Worm (Caenorhabditis elegans) whole organism, late embryonic: ENCODE data around the gene C35A5.3.

Experiments used
- C38D4.7 ChIP-seq: fragments of 200-800 bp; sonication (Bioruptor generic); optimal IDR thresholded peaks from 2 replicates; lab custom pipeline; 2018; ENCODE audit warnings: mild to moderate bottlenecking, missing genetic modification characterization, moderate library complexity, missing compliant biosample characterization
- F13H6.1 ChIP-seq: sonication (generic microtip); optimal IDR thresholded peaks from 2 replicates; lab custom pipeline; 2016; ENCODE audit warnings: missing genetic modification characterization, missing compliant biosample characterization
- K09A11.1 ChIP-seq: sonication (generic microtip); optimal IDR thresholded peaks from 2 replicates; lab custom pipeline; 2017; ENCODE audit warnings: antibody characterized with exemption, mild to moderate bottlenecking, missing genetic modification characterization, missing compliant biosample characterization; ENCODE audit not compliant: insufficient read depth
- Y22D7AL.16 ChIP-seq: sonication (generic microtip); optimal IDR thresholded peaks from 2 replicates; lab custom pipeline; 2016; ENCODE audit warnings: missing genetic modification characterization, missing compliant biosample characterization
- ahr-1 ChIP-seq: sonication (generic microtip); optimal IDR thresholded peaks from 2 replicates; lab custom pipeline; 2016; ENCODE audit warnings: missing genetic modification characterization, missing compliant biosample characterization
- ama-1 ChIP-seq: fragments of 150-350 bp; optimal IDR thresholded peaks from 2 replicates; lab custom pipeline; 2014
- ceh-14 ChIP-seq: sonication (generic microtip); optimal IDR thresholded peaks from 2 replicates; lab custom pipeline; 2016; ENCODE audit warnings: missing genotype, missing genetic modification characterization, missing compliant biosample characterization
- ceh-18 ChIP-seq: sonication (generic microtip); optimal IDR thresholded peaks from 2 replicates; lab custom pipeline; 2016; ENCODE audit warnings: missing genetic modification characterization, missing compliant biosample characterization
- ceh-19 ChIP-seq: fragments of 200-800 bp; sonication (Bioruptor generic); optimal IDR thresholded peaks from 2 replicates; lab custom pipeline; 2018; ENCODE audit warnings: mild to moderate bottlenecking, missing genetic modification characterization, missing compliant biosample characterization
- ceh-31 ChIP-seq: sonication (generic microtip); optimal IDR thresholded peaks from 2 replicates; lab custom pipeline; 2016; ENCODE audit warnings: missing genetic modification characterization, missing compliant biosample characterization
- ceh-34 ChIP-seq: sonication (generic microtip); optimal IDR thresholded peaks from 2 replicates; lab custom pipeline; 2016; ENCODE audit warnings: mild to moderate bottlenecking, missing genetic modification characterization, missing compliant biosample characterization
- ceh-48 ChIP-seq: sonication (generic microtip); optimal IDR thresholded peaks from 2 replicates; lab custom pipeline; 2016; ENCODE audit warnings: missing genetic modification characterization, inconsistent platforms, missing compliant biosample characterization
- che-1 ChIP-seq: sonication (generic microtip); optimal IDR thresholded peaks from 2 replicates; lab custom pipeline; 2016; ENCODE audit warnings: mild to moderate bottlenecking, missing genetic modification characterization, missing compliant biosample characterization
- dmd-4 ChIP-seq: sonication (generic microtip); optimal IDR thresholded peaks from 2 replicates; lab custom pipeline; 2016; ENCODE audit warnings: borderline replicate concordance, missing genetic modification characterization, missing compliant biosample characterization
- elt-2 ChIP-seq: sonication (generic microtip); optimal IDR thresholded peaks from 2 replicates; lab custom pipeline; 2016; ENCODE audit warnings: missing genetic modification reagents, missing genetic modification characterization, missing compliant biosample characterization
- elt-4 ChIP-seq: sonication (generic microtip); optimal IDR thresholded peaks from 2 replicates; lab custom pipeline; 2016; ENCODE audit warnings: missing genetic modification characterization, missing compliant biosample characterization
- eyg-1 ChIP-seq: sonication (generic microtip); optimal IDR thresholded peaks from 2 replicates; lab custom pipeline; 2016; ENCODE audit warnings: missing genotype, missing genetic modification characterization, missing compliant biosample characterization
- fkh-6 ChIP-seq: sonication (generic microtip); optimal IDR thresholded peaks from 2 replicates; lab custom pipeline; 2016; ENCODE audit warnings: missing genetic modification characterization, missing compliant biosample characterization
- gmeb-2 ChIP-seq: sonication (generic microtip); optimal IDR thresholded peaks from 2 replicates; lab custom pipeline; 2016; ENCODE audit warnings: missing genetic modification characterization, inconsistent platforms, missing compliant biosample characterization
- hlh-13 ChIP-seq: fragments of 200-800 bp; sonication (Bioruptor generic); optimal IDR thresholded peaks from 2 replicates; lab custom pipeline; 2018; ENCODE audit warnings: mild to moderate bottlenecking, missing genetic modification characterization, missing compliant biosample characterization
- hlh-15 ChIP-seq: sonication (generic microtip); optimal IDR thresholded peaks from 2 replicates; lab custom pipeline; 2016; ENCODE audit warnings: missing genetic modification characterization, missing compliant biosample characterization
- hlh-30 ChIP-seq: sonication (generic microtip); optimal IDR thresholded peaks from 2 replicates; lab custom pipeline; 2017; ENCODE audit warnings: antibody characterized with exemption, missing genetic modification characterization, missing compliant biosample characterization; ENCODE audit not compliant: insufficient read depth
- hlh-6 ChIP-seq: sonication (generic microtip); optimal IDR thresholded peaks from 2 replicates; lab custom pipeline; 2016; ENCODE audit warnings: missing genotype, missing genetic modification characterization, missing compliant biosample characterization
- hlh-8 ChIP-seq: sonication (generic microtip); optimal IDR thresholded peaks from 2 replicates; lab custom pipeline; 2016; ENCODE audit warnings: missing genotype, missing genetic modification characterization, missing compliant biosample characterization
- lin-11 ChIP-seq: fragments of 200-800 bp; sonication (Bioruptor generic); optimal IDR thresholded peaks from 2 replicates; lab custom pipeline; 2018; ENCODE audit warnings: mild to moderate bottlenecking, missing genetic modification characterization, missing compliant biosample characterization
- odd-2 ChIP-seq: sonication (generic microtip); optimal IDR thresholded peaks from 2 replicates; lab custom pipeline; 2017; ENCODE audit warnings: antibody characterized with exemption, mild to moderate bottlenecking, missing genetic modification characterization, missing compliant biosample characterization
- pat-9 ChIP-seq: fragments of 200-800 bp; sonication (Bioruptor generic); optimal IDR thresholded peaks from 2 replicates; lab custom pipeline; 2018; ENCODE audit warnings: mild to moderate bottlenecking, missing genetic modification characterization, moderate library complexity, missing compliant biosample characterization
- pha-2 ChIP-seq: sonication (generic microtip); optimal IDR thresholded peaks from 2 replicates; lab custom pipeline; 2017; ENCODE audit warnings: mild to moderate bottlenecking, missing genetic modification characterization, missing compliant biosample characterization
- ref-2 ChIP-seq: sonication (generic microtip); optimal IDR thresholded peaks from 2 replicates; lab custom pipeline; 2016; ENCODE audit warnings: missing genetic modification characterization, missing compliant biosample characterization
- sdc-2 ChIP-seq: sonication (generic microtip); optimal IDR thresholded peaks from 2 replicates; lab custom pipeline; 2016; ENCODE audit warnings: missing genotype, missing genetic modification characterization, missing compliant biosample characterization
- syd-9 ChIP-seq: sonication (generic microtip); optimal IDR thresholded peaks from 2 replicates; lab custom pipeline; 2016; ENCODE audit warnings: mild to moderate bottlenecking, missing genetic modification characterization, moderate library complexity, missing compliant biosample characterization
- tbx-2 ChIP-seq: sonication (generic microtip); optimal IDR thresholded peaks from 2 replicates; lab custom pipeline; 2016; ENCODE audit warnings: missing genetic modification characterization, missing compliant biosample characterization
- tbx-7 ChIP-seq: sonication (generic microtip); optimal IDR thresholded peaks from 2 replicates; lab custom pipeline; 2016; ENCODE audit warnings: missing genotype, missing genetic modification characterization, missing compliant biosample characterization
- unc-3 ChIP-seq, 2 experiments: fragments of 200-800 bp in 1 of 2; sonication (Bioruptor generic) in 1 of 2; sonication (generic microtip) in 1 of 2; conservative IDR thresholded peaks in 1 of 2; optimal IDR thresholded peaks in 1 of 2; 2 replicates each; pipeline versions ENCODE4 v1.3.6 to Lab custom; 2016 to 2022; ENCODE audit warnings: missing compliant biosample characterization in 2 of 2, missing genetic modification characterization in 2 of 2, missing genetic modification reagents in 1 of 2
- unc-55 ChIP-seq: sonication (generic microtip); optimal IDR thresholded peaks from 2 replicates; lab custom pipeline; 2017; ENCODE audit warnings: missing biosample characterization, missing genetic modification reagents, missing genetic modification characterization
- ztf-16 ChIP-seq: sonication (generic microtip); optimal IDR thresholded peaks from 2 replicates; lab custom pipeline; 2017; ENCODE audit warnings: missing genetic modification characterization, missing compliant biosample characterization

The C35A5.3 gene

DNA sequence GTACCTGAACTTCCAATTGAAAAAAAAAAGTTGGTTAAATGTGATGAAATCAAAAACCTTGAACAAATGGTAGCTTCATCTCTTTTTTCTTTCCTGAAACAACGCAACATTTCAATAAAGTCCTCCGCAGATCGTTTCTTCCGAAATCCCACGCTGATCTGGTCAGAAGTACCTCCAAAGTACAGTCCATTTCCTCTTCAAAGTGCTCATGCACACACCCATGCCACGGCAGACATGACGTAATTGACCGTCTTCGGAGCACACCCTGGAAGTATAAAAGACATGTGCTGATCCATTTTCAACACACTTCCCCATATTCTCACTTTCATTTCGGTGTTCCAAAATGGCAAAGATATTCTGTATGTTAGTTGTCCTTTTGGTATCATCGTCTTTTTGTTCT is 2.7 kb upstream of the C35A5.3 start, which contains the start of gene C35A5.10:
Gene C35A5.10, plus strand, starts transcription at position 301 of the 400 bp plus-strand sequence.
- TF ChIP-seq hlh-8 = no peak
- no peak for TF ChIP-seq syd-9 (tag; lab: Kevin White, UChicago)
- no peak for TF ChIP-seq eyg-1 (tag; lab: Kevin White, UChicago)
- TF ChIP-seq pat-9 (tag; lab: Kevin White, UChicago) = no peak
- no peak for TF ChIP-seq odd-2 (tag; lab: Kevin White, UChicago)
- TF ChIP-seq ceh-34 (tag; lab: Kevin White, UChicago) = no peak
- no peak for TF ChIP-seq Y22D7AL.16 (tag; lab: Kevin White, UChicago)
- TF ChIP-seq ceh-14 (tag; lab: Kevin White, UChicago) = no peak
- TF ChIP-seq ztf-16 = no peak
- TF ChIP-seq C38D4.7 (GFP tag; lab: Kevin White, UChicago) = no peak
- no peak for TF ChIP-seq elt-4 (tag; lab: Kevin White, UChicago)
- no peak for TF ChIP-seq K09A11.1 (tag; lab: Kevin White, UChicago)
- no peak for TF ChIP-seq fkh-6 (tag; lab: Kevin White, UChicago)
- no peak for TF ChIP-seq elt-2 (tag; lab: Kevin White, UChicago)
- no peak for TF ChIP-seq ceh-31
- no peak for TF ChIP-seq tbx-2 (tag; lab: Kevin White, UChicago)
- TF ChIP-seq tbx-7 = no peak
- no peak for TF ChIP-seq hlh-15 (tag; lab: Kevin White, UChicago)
- no peak for TF ChIP-seq pha-2 (tag; lab: Kevin White, UChicago)
- TF ChIP-seq F13H6.1 (tag; lab: Kevin White, UChicago) = no peak
- TF ChIP-seq, all 69 proteins: peak for 0

DNA sequence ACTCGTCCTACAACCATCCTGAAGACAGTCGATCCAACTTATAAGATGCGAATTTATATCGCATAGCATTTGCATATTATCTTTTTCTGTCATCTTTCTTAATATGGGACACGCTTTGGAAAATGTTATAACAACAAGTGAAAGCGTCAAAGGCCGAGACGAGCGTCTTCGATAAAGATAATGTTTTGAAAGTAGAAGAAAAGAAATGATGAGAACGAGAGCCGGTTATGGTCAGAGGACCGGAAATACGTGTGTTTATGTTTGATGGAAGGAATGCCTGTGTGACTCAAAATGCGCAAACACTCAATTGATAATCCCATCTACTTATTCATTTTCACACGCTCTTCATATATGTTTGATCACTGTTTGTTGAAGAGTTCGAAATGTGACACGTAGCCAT is 1.8 kb upstream of the C35A5.3 start, which contains the start of gene C35A5.11:
Gene C35A5.11, minus strand, starts transcription at position 101 of the 400 bp plus-strand sequence.
- no peak for TF ChIP-seq hlh-13 (GFP tag; lab: Kevin White, UChicago)
- TF ChIP-seq tbx-2 (tag; lab: Kevin White, UChicago) = no peak
- TF ChIP-seq ama-1 = no peak
- TF ChIP-seq ceh-31 = no peak

DNA sequence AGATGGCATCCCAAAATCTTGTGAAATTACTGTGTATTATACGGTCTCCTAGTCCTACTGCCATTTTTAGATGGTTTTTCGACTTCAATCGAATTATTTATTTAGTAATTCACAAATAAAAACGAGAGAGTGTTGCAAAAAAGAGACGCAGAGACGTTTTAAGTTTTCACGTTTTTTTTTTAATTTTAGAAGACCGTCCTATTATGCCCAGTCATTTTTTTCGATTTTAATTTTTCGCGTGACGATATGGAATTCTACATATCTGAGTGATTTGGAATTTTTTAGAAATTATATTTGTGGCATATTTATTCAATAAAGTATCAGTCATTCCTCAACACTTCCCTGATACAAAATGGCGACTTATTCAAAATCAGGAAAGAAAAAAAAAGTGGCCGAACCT is 4.5 kb downstream of the C35A5.3 start, which contains the start of gene C35A5.4:
Gene C35A5.4, plus strand, starts transcription at position 301 of the 400 bp plus-strand sequence.
- TF ChIP-seq ceh-48 (no peak), elt-4 (tag; lab: Kevin White, UChicago) (no peak), ahr-1 (no peak), unc-55 (GFP tag; lab: Kevin White, UChicago) (no peak), lin-11 (tag; lab: Kevin White, UChicago) (no peak)

DNA sequence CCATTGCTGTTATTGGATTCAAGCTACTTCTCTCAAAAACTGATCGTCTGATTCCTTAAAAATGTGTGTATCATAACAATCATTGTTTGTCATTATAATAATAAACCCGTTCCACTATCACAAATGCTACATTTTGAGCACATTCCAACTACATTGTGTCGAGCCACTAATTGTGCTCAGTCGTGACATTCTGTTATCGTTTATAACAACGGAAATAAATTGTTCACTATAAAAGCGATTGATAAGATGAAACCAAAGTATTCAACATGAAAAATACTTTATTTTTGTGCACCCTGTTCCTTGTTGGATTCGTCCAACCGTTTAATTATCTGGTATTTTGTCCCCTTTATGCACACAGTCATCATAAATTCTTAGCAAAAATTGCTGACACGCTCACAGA is 8.0 kb downstream of the C35A5.3 start, which contains the start of gene ugt-33:
Gene ugt-33, plus strand, starts transcription at position 260 of the 400 bp plus-strand sequence.
- TF ChIP-seq K09A11.1 (tag; lab: Kevin White, UChicago) = no peak
- TF ChIP-seq unc-3 (GFP tag; conservative IDR thresholded peaks at IDR 0.05; lab: Robert Waterston, UW) = no peak
- TF ChIP-seq unc-3 (tag; optimal IDR thresholded peaks at IDR 0.05; lab: Kevin White, UChicago) = no peak
- no peak for TF ChIP-seq hlh-8
- TF ChIP-seq tbx-7 = no peak
- no peak for TF ChIP-seq pha-2 (tag; lab: Kevin White, UChicago)
- TF ChIP-seq gmeb-2 (tag; lab: Kevin White, UChicago) = no peak
- TF ChIP-seq ceh-19 (GFP tag; lab: Kevin White, UChicago) = no peak
- TF ChIP-seq ahr-1 = no peak
- no peak for TF ChIP-seq ceh-18 (tag; lab: Kevin White, UChicago)
- TF ChIP-seq ztf-16 = no peak
- no peak for TF ChIP-seq dmd-4 (tag; lab: Kevin White, UChicago)
- TF ChIP-seq F13H6.1 (tag; lab: Kevin White, UChicago) = no peak
- TF ChIP-seq che-1 (tag; lab: Kevin White, UChicago) = no peak

DNA sequence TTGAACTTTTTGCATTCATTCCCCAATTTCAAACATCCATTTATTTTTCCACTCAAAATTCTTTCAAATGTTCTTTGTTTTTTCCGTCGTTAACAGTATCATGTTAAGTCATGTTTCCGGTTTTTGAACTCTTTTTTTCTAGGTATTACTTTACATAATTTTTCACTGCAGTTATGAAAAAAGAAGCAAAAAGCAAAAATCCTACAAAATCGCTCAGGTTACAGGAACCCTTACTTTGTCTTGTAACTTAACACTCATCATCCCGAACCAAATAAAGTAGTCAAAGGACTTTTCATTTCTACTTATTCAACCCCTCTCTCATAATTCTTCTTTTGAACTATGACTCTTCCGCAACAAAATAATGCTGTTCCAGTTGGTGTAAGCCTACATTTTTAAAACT is 9.8 kb downstream of the C35A5.3 start, which contains the start of gene aqp-5:
Gene aqp-5, plus strand, starts transcription at position 301 of the 400 bp plus-strand sequence.
- no peak for TF ChIP-seq ztf-16
- no peak for TF ChIP-seq unc-3 (GFP tag; conservative IDR thresholded peaks at IDR 0.05; lab: Robert Waterston, UW)
- TF ChIP-seq unc-3 (tag; optimal IDR thresholded peaks at IDR 0.05; lab: Kevin White, UChicago) = no peak
- no peak for TF ChIP-seq hlh-6 (tag; lab: Kevin White, UChicago)
- no peak for TF ChIP-seq elt-2 (tag; lab: Kevin White, UChicago)
- no peak for TF ChIP-seq K09A11.1 (tag; lab: Kevin White, UChicago)
- no peak for TF ChIP-seq hlh-30
- TF ChIP-seq ref-2 (tag; lab: Kevin White, UChicago) = no peak
- no peak for TF ChIP-seq lin-11 (tag; lab: Kevin White, UChicago)
- no peak for TF ChIP-seq sdc-2 (tag; lab: Kevin White, UChicago)
- TF ChIP-seq odd-2 (tag; lab: Kevin White, UChicago) = no peak
